Worm (Caenorhabditis elegans) whole organism, L4 larva: ENCODE results near the gene srw-24.

ENCODE experiments used
- F10B5.3 ChIP-seq: sonication (generic microtip); optimal IDR thresholded peaks from 2 replicates; lab custom pipeline; 2016; ENCODE audit warnings: mild to moderate bottlenecking, missing genetic modification characterization, missing compliant biosample characterization
- F44E2.7 ChIP-seq: fragments of 200-800 bp; sonication (Bioruptor generic); IDR thresholded peaks from 2 replicates; pipeline ENCODE4 v2.1.2; 2022; ENCODE audit warnings: missing genetic modification characterization, missing compliant biosample characterization
- F49E8.2 ChIP-seq: sonication (generic microtip); optimal IDR thresholded peaks from 2 replicates; lab custom pipeline; 2016; ENCODE audit warnings: missing compliant biosample characterization, mild to moderate bottlenecking, missing genetic modification characterization, borderline replicate concordance
- T20F7.1 ChIP-seq: fragments of 200-800 bp; sonication (Bioruptor generic); optimal IDR thresholded peaks from 2 replicates; lab custom pipeline; 2018; ENCODE audit warnings: mild to moderate bottlenecking, missing genetic modification characterization, missing compliant biosample characterization
- T26A8.4 ChIP-seq: fragments of 200-800 bp; sonication (Bioruptor generic); IDR thresholded peaks from 2 replicates; pipeline ENCODE4 v1.3.6; 2022; ENCODE audit warnings: missing genetic modification characterization, missing compliant biosample characterization
- Y48G9A.11 ChIP-seq: fragments of 200-800 bp; sonication (Bioruptor generic); IDR thresholded peaks from 2 replicates; pipeline ENCODE4 v1.3.6; 2022; ENCODE audit warnings: missing genetic modification reagents, missing genetic modification characterization, missing compliant biosample characterization
- Y5F2A.4 ChIP-seq: fragments of 200-800 bp; sonication (Bioruptor generic); optimal IDR thresholded peaks from 2 replicates; lab custom pipeline; 2018; ENCODE audit warnings: mild to moderate bottlenecking, missing genetic modification characterization, missing compliant biosample characterization
- aly-2 ChIP-seq: sonication (generic microtip); optimal IDR thresholded peaks from 2 replicates; lab custom pipeline; 2018; ENCODE audit warnings: missing biosample characterization, missing genetic modification characterization
- ama-1 ChIP-seq: fragments of 150-350 bp; optimal IDR thresholded peaks from 2 replicates; lab custom pipeline; 2014; ENCODE audit warnings: inconsistent platforms, mixed read lengths
- ceh-28 ChIP-seq: fragments of 150-350 bp; optimal IDR thresholded peaks from 2 replicates; lab custom pipeline; 2014; ENCODE audit warnings: missing biosample characterization, missing genetic modification reagents, missing genetic modification characterization
- ceh-82 ChIP-seq: sonication (generic microtip); optimal IDR thresholded peaks from 2 replicates; lab custom pipeline; 2017; ENCODE audit warnings: missing biosample characterization, missing genetic modification characterization
- daf-12 ChIP-seq: fragments of 150-350 bp; optimal IDR thresholded peaks from 2 replicates; lab custom pipeline; 2014; ENCODE audit warnings: missing biosample characterization, missing genetic modification reagents, missing genetic modification characterization
- daf-8 ChIP-seq: fragments of 200-800 bp; sonication (Bioruptor generic); IDR thresholded peaks from 2 replicates; pipeline ENCODE4 v1.3.6; 2022; ENCODE audit warnings: missing genetic modification characterization, missing compliant biosample characterization
- dmd-8 ChIP-seq: fragments of 200-800 bp; sonication (Bioruptor generic); IDR thresholded peaks from 2 replicates; pipeline ENCODE4 v1.3.6; 2022; ENCODE audit warnings: missing genetic modification characterization, missing compliant biosample characterization
- dmd-9 ChIP-seq: fragments of 200-800 bp; sonication (Bioruptor generic); IDR thresholded peaks from 2 replicates; pipeline ENCODE4 v1.3.6; 2022; ENCODE audit warnings: missing genetic modification reagents, missing genetic modification characterization, missing compliant biosample characterization
- duxl-1 ChIP-seq: sonication (generic microtip); optimal IDR thresholded peaks from 2 replicates; lab custom pipeline; 2016; ENCODE audit warnings: mild to moderate bottlenecking, missing genetic modification characterization, moderate library complexity, missing compliant biosample characterization; ENCODE audit not compliant: poor library complexity
- dve-1 ChIP-seq: sonication (generic microtip); optimal IDR thresholded peaks from 2 replicates; lab custom pipeline; 2017; ENCODE audit warnings: antibody characterized with exemption, mild to moderate bottlenecking, missing genetic modification characterization, missing compliant biosample characterization; ENCODE audit not compliant: insufficient read depth
- egl-27 ChIP-seq: sonication (generic microtip); optimal IDR thresholded peaks from 3 replicates; lab custom pipeline; 2017; ENCODE audit warnings: missing biosample characterization, missing genetic modification reagents, missing genetic modification characterization
- gei-8 ChIP-seq: fragments of 200-800 bp; sonication (Bioruptor generic); optimal IDR thresholded peaks from 2 replicates; lab custom pipeline; 2018; ENCODE audit warnings: mild to moderate bottlenecking, missing genetic modification characterization, missing compliant biosample characterization
- hif-1 ChIP-seq, 2 experiments: sonication (generic microtip); optimal IDR thresholded peaks; 2 replicates each; lab custom pipeline; 2016 to 2017; ENCODE audit warnings: missing compliant biosample characterization in 2 of 2, missing genetic modification characterization in 2 of 2, missing genetic modification reagents in 2 of 2, missing genotype in 2 of 2, mild to moderate bottlenecking in 1 of 2
- hlh-30 ChIP-seq: sonication (generic microtip); optimal IDR thresholded peaks from 2 replicates; lab custom pipeline; 2017; ENCODE audit warnings: antibody characterized with exemption, mild to moderate bottlenecking, missing genetic modification characterization, missing compliant biosample characterization; ENCODE audit not compliant: insufficient read depth
- hmg-1.1 ChIP-seq: fragments of 200-800 bp; sonication (Bioruptor generic); IDR thresholded peaks from 2 replicates; pipeline ENCODE4 v1.3.6; 2022; ENCODE audit warnings: missing genetic modification reagents, missing genetic modification characterization, missing compliant biosample characterization
- lin-1 ChIP-seq: fragments of 200-800 bp; sonication (Bioruptor generic); IDR thresholded peaks from 2 replicates; pipeline ENCODE4 v1.3.6; 2022; ENCODE audit warnings: missing genetic modification reagents, missing genetic modification characterization, missing compliant biosample characterization
- lin-38 ChIP-seq: fragments of 200-800 bp; sonication (Bioruptor generic); IDR thresholded peaks from 2 replicates; pipeline ENCODE4 v1.3.6; 2022; ENCODE audit warnings: missing genetic modification reagents, missing genetic modification characterization, missing compliant biosample characterization
- lsy-2 ChIP-seq, 2 experiments: fragments of 150-350 bp in 1 of 2; sonication (generic microtip) in 1 of 2; optimal IDR thresholded peaks; 2 replicates each; lab custom pipeline; 2014 to 2017; ENCODE audit warnings: missing biosample characterization in 2 of 2, missing genetic modification characterization in 2 of 2
- madf-9 ChIP-seq: fragments of 200-800 bp; sonication (Bioruptor generic); conservative IDR thresholded peaks from 2 replicates; pipeline ENCODE4 v1.3.6; 2022; ENCODE audit warnings: missing genetic modification reagents, missing genetic modification characterization, missing compliant biosample characterization
- mdt-29 ChIP-seq: fragments of 200-800 bp; sonication (Bioruptor generic); IDR thresholded peaks from 2 replicates; pipeline ENCODE4 v1.3.6; 2022; ENCODE audit warnings: missing genetic modification reagents, missing genetic modification characterization, missing compliant biosample characterization
- mep-1 ChIP-seq: fragments of 150-350 bp; sonication (generic microtip); optimal IDR thresholded peaks from 3 replicates; lab custom pipeline; 2014; ENCODE audit warnings: missing biosample characterization, missing genetic modification characterization
- mxl-3 ChIP-seq: fragments of 200-800 bp; sonication (Bioruptor generic); optimal IDR thresholded peaks from 2 replicates; lab custom pipeline; 2018; ENCODE audit warnings: mild to moderate bottlenecking, missing genetic modification characterization, missing compliant biosample characterization
- nhr-10 ChIP-seq: fragments of 150-350 bp; optimal IDR thresholded peaks from 2 replicates; lab custom pipeline; 2014; ENCODE audit warnings: missing biosample characterization, missing genetic modification characterization
- nhr-102 ChIP-seq: sonication (generic microtip); optimal IDR thresholded peaks from 2 replicates; lab custom pipeline; 2016; ENCODE audit warnings: mild to moderate bottlenecking, missing genetic modification characterization, moderate library complexity, missing compliant biosample characterization
- nhr-111 ChIP-seq: fragments of 200-800 bp; sonication (Bioruptor generic); optimal IDR thresholded peaks from 2 replicates; lab custom pipeline; 2018; ENCODE audit warnings: mild to moderate bottlenecking, missing genetic modification characterization, missing compliant biosample characterization
- nhr-237 ChIP-seq: sonication (generic microtip); optimal IDR thresholded peaks from 2 replicates; lab custom pipeline; 2017; ENCODE audit warnings: missing biosample characterization, missing genetic modification characterization
- nhr-25 ChIP-seq: sonication (generic microtip); optimal IDR thresholded peaks from 2 replicates; lab custom pipeline; 2017; ENCODE audit warnings: missing genetic modification characterization, mild to moderate bottlenecking, missing compliant biosample characterization, antibody characterized with exemption, moderate library complexity, borderline replicate concordance; ENCODE audit not compliant: insufficient read depth
- nhr-48 ChIP-seq: sonication (generic microtip); optimal IDR thresholded peaks from 2 replicates; lab custom pipeline; 2016; ENCODE audit warnings: mild to moderate bottlenecking, missing genetic modification characterization, missing compliant biosample characterization
- nhr-76 ChIP-seq: fragments of 150-350 bp; optimal IDR thresholded peaks from 2 replicates; lab custom pipeline; 2014; ENCODE audit warnings: missing biosample characterization, missing genetic modification characterization
- php-3 ChIP-seq: fragments of 200-800 bp; sonication (Bioruptor generic); IDR thresholded peaks from 2 replicates; pipeline ENCODE4 v1.3.6; 2022; ENCODE audit warnings: missing genetic modification reagents, missing genetic modification characterization, missing compliant biosample characterization
- pqm-1 ChIP-seq: sonication (generic microtip); optimal IDR thresholded peaks from 2 replicates; lab custom pipeline; 2017; ENCODE audit warnings: missing biosample characterization, missing genetic modification characterization
- set-16 ChIP-seq: fragments of 200-800 bp; sonication (Bioruptor generic); IDR thresholded peaks from 2 replicates; pipeline ENCODE4 v1.3.6; 2022; ENCODE audit warnings: missing genetic modification reagents, missing genetic modification characterization, missing compliant biosample characterization
- skn-1 ChIP-seq: fragments of 150-350 bp; optimal IDR thresholded peaks from 2 replicates; lab custom pipeline; 2014; ENCODE audit warnings: missing biosample characterization, missing genetic modification characterization
- snpc-4 ChIP-seq: fragments of 150-350 bp; optimal IDR thresholded peaks from 2 replicates; lab custom pipeline; 2014; ENCODE audit warnings: missing biosample characterization, missing genetic modification characterization
- spr-1 ChIP-seq: sonication (generic microtip); optimal IDR thresholded peaks from 2 replicates; lab custom pipeline; 2016; ENCODE audit warnings: mild to moderate bottlenecking, missing genetic modification characterization, missing compliant biosample characterization
- spr-3 ChIP-seq: fragments of 200-800 bp; sonication (Bioruptor generic); optimal IDR thresholded peaks from 2 replicates; lab custom pipeline; 2018; ENCODE audit warnings: mild to moderate bottlenecking, missing genetic modification characterization, missing compliant biosample characterization
- tag-97 ChIP-seq: fragments of 200-800 bp; sonication (Bioruptor generic); IDR thresholded peaks from 2 replicates; pipeline ENCODE4 v1.3.6; 2022; ENCODE audit warnings: missing genetic modification characterization, missing compliant biosample characterization
- tra-1 ChIP-seq: fragments of 200-800 bp; sonication (Bioruptor generic); IDR thresholded peaks from 2 replicates; pipeline ENCODE4 v1.3.6; 2022; ENCODE audit warnings: missing genetic modification reagents, missing genetic modification characterization, missing compliant biosample characterization
- unc-130 ChIP-seq: sonication (generic microtip); optimal IDR thresholded peaks from 2 replicates; lab custom pipeline; 2016; ENCODE audit warnings: missing genetic modification reagents, missing genetic modification characterization, missing compliant biosample characterization
- unc-62 ChIP-seq, 3 experiments: fragments of 150-350 bp in 1 of 3; sonication (generic microtip); optimal IDR thresholded peaks in 2 of 3; peaks in 1 of 3; 1 replicate in 1 of 3; 2 replicates in 2 of 3; lab custom pipeline; 2014 to 2017; ENCODE audit warnings: missing biosample characterization in 3 of 3, missing genetic modification characterization in 3 of 3, missing genetic modification reagents in 3 of 3, missing genotype in 1 of 3
- ztf-11 ChIP-seq: fragments of 150-350 bp; optimal IDR thresholded peaks from 2 replicates; lab custom pipeline; 2014; ENCODE audit warnings: missing biosample characterization, missing genetic modification characterization

srw-24 gene

DNA sequence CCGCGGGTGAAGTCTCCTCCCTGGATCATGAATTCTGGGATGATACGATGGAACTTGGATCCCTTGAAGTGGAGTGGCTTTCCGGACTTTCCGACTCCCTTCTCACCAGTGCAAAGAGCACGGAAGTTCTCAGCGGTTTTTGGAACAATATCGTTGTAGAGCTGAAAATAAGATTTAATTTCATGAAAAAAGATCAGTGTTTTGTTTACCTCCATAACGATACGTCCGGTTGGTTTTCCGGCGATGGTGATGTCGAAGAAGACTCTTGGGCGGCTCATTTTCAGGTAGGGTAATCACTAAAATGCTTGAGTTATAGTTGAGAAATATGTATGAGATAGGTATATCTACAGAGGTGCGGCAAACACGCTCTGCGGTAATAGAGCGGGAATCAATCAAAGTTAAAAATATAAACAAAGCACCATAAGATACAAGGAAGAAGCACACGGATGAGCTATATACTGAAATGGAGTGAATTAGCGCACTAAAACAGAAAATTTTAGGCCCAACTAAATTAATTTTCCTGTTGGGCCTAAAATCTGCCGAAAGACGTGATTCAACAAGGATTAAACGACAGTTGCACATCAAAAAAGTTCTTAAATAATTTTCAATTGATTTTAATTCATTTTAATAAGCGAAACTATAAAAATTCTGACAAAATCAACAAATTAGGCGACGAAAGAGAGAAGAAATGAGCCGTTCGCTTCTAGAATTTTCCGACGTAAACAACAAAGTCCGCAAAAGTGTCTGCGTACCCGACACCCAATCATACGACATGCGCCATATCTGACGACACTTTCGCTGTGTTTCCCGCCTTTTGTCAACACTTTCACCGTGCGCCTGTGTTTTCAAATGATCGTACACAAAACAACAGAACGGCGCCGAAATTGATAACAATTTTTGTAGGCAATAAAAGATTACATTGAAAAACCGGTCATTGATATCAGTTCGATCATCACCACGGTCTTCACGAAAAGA is 36.4 kb upstream of the srw-24 start, which contains the start of the genes cyn-7 and bath-36:
cyn-7 (minus strand) TSS at position 296 of the 975 bp plus-strand sequence.
bath-36 (plus strand) TSS at position 806 of the 975 bp plus-strand sequence.
- peak in 1 of 2 experiments; percentile 75 for TF ChIP-seq lsy-2 (tag; optimal IDR thresholded peaks at IDR 0.05; lab: Kevin White, UChicago)
- peak; percentile 88 for TF ChIP-seq lin-38 (GFP tag; lab: Robert Waterston, UW)
- no peak for TF ChIP-seq ceh-82
- no peak for TF ChIP-seq gei-8 (GFP tag; lab: Kevin White, UChicago)
- TF ChIP-seq duxl-1 (tag; lab: Kevin White, UChicago): peak; percentile 37
- TF ChIP-seq nhr-111 (GFP tag; lab: Kevin White, UChicago): no peak
- TF ChIP-seq nhr-76 (tag; lab: Kevin White, UChicago): no peak
- no peak for TF ChIP-seq unc-62 (GFP tag; optimal IDR thresholded peaks at IDR 0.05 in 1 of 2; lab: Kevin White, UChicago)
- TF ChIP-seq unc-62 (tag; optimal IDR thresholded peaks at IDR 0.05; lab: Kevin White, UChicago): no peak
- peak; percentile 77 for TF ChIP-seq mep-1 (tag; lab: Kevin White, UChicago)
- TF ChIP-seq Y5F2A.4: no peak
- TF ChIP-seq nhr-237: no peak
- TF ChIP-seq dmd-9 (GFP tag; lab: Robert Waterston, UW): no peak
- TF ChIP-seq madf-9: no peak
- TF ChIP-seq lin-1: no peak
- no peak for TF ChIP-seq skn-1 (tag; lab: Kevin White, UChicago)
- TF ChIP-seq nhr-10: no peak
- TF ChIP-seq F44E2.7 (GFP tag; lab: Robert Waterston, UW): no peak
- peak; percentile 93 for TF ChIP-seq dve-1 (tag; lab: Kevin White, UChicago)
- no peak for TF ChIP-seq snpc-4 (tag; lab: Kevin White, UChicago)
- TF ChIP-seq php-3 (GFP tag; lab: Robert Waterston, UW): 0 out of 2 replicates have a peak, but pooled peaks have one; percentile 34
- no peak for TF ChIP-seq F49E8.2 (tag; lab: Kevin White, UChicago)
- TF ChIP-seq unc-130 (GFP tag; lab: Kevin White, UChicago): no peak
- no peak for TF ChIP-seq aly-2 (tag; lab: Kevin White, UChicago)
- no peak for TF ChIP-seq egl-27 (tag; lab: Kevin White, UChicago)
- TF ChIP-seq daf-12 (tag; lab: Kevin White, UChicago): no peak
- peak; percentile 78 for TF ChIP-seq mxl-3
- TF ChIP-seq F10B5.3 (tag; lab: Kevin White, UChicago): no peak
- TF ChIP-seq daf-8: no peak
- peak; percentile 33 for TF ChIP-seq nhr-25
- peak; percentile 20 for TF ChIP-seq hlh-30 (tag; lab: Kevin White, UChicago)
- TF ChIP-seq spr-1 (tag; lab: Kevin White, UChicago): peak; percentile 22
- TF ChIP-seq Y48G9A.11 (GFP tag; lab: Robert Waterston, UW): no peak
- no peak for TF ChIP-seq ceh-28 (tag; lab: Kevin White, UChicago)
- peak; percentile 51 for TF ChIP-seq pqm-1 (tag; lab: Kevin White, UChicago)
- peak; percentile 77 for TF ChIP-seq nhr-102
- TF ChIP-seq nhr-48 (tag; lab: Kevin White, UChicago): peak; percentile 75
- no peak for TF ChIP-seq set-16 (GFP tag; lab: Robert Waterston, UW)
- no peak for TF ChIP-seq tag-97 (GFP tag; lab: Robert Waterston, UW)
- peak; percentile 51; the same call in 1 of the 2 replicates for TF ChIP-seq tra-1
- TF ChIP-seq hmg-1.1: no peak
- TF ChIP-seq ama-1: no peak
- peak; percentile 68 for TF ChIP-seq T20F7.1
- peak; percentile 75 for TF ChIP-seq T26A8.4 (GFP tag; lab: Robert Waterston, UW)
- peak in 1 of 2 experiments; percentile 29 for TF ChIP-seq hif-1 (tag; optimal IDR thresholded peaks at IDR 0.05; lab: Kevin White, UChicago)
- TF ChIP-seq ztf-11 (tag; lab: Kevin White, UChicago): no peak
- peak; percentile 71; the same call in 1 of the 2 replicates for TF ChIP-seq mdt-29 (GFP tag; lab: Robert Waterston, UW)
- no peak for TF ChIP-seq dmd-8
- TF ChIP-seq spr-3: no peak
